Fruit fly (Drosophila melanogaster) whole organism, embryonic: Measurements from ENCODE around the gene pug.

ENCODE experiments used
- Bdp1 ChIP-seq: fragments of 200-800 bp; sonication (Bioruptor generic); optimal IDR thresholded peaks from 3 replicates; lab custom pipeline; 2016; ENCODE audit warnings: missing biosample characterization, missing genetic modification characterization
- Blimp-1 ChIP-seq: fragments of 200-800 bp; sonication (Bioruptor generic); optimal IDR thresholded peaks from 3 replicates; lab custom pipeline; 2018; ENCODE audit warnings: missing biosample characterization, missing genetic modification characterization, mild to moderate bottlenecking, moderate library complexity, missing genetic modification reagents
- CG12744 ChIP-seq: fragments of 200-800 bp; sonication (Bioruptor generic); optimal IDR thresholded peaks from 2 replicates; lab custom pipeline; 2016; ENCODE audit warnings: missing biosample characterization, missing genetic modification characterization
- CG1602 ChIP-seq: fragments of 200-800 bp; sonication (Bioruptor generic); optimal IDR thresholded peaks from 3 replicates; lab custom pipeline; 2016; ENCODE audit warnings: missing biosample characterization, missing genetic modification characterization
- CG16815 ChIP-seq: fragments of 200-800 bp; sonication (Bioruptor generic); optimal IDR thresholded peaks from 3 replicates; lab custom pipeline; 2017; ENCODE audit warnings: missing biosample characterization, mild to moderate bottlenecking, missing genetic modification characterization
- CG17361 ChIP-seq: fragments of 200-800 bp; sonication (Bioruptor generic); IDR thresholded peaks from 3 replicates; pipeline ENCODE4 v1.3.6; 2022; ENCODE audit warnings: missing biosample characterization, missing genetic modification characterization
- CG17829 ChIP-seq: fragments of 200-800 bp; optimal IDR thresholded peaks from 2 replicates; lab custom pipeline; 2019; ENCODE audit warnings: missing biosample characterization, mild to moderate bottlenecking, missing genetic modification characterization, moderate library complexity
- CG18011 ChIP-seq: fragments of 200-800 bp; sonication (Bioruptor generic); optimal IDR thresholded peaks from 2 replicates; lab custom pipeline; 2017; ENCODE audit warnings: missing biosample characterization, missing genetic modification characterization, mild to moderate bottlenecking, moderate library complexity, missing genotype
- CG2678 ChIP-seq: fragments of 200-800 bp; sonication (Bioruptor generic); optimal IDR thresholded peaks from 3 replicates; lab custom pipeline; 2019; ENCODE audit warnings: missing biosample characterization, mild to moderate bottlenecking, missing genetic modification characterization, moderate library complexity
- CG2875 ChIP-seq: fragments of 200-800 bp; sonication (Bioruptor generic); optimal IDR thresholded peaks from 2 replicates; lab custom pipeline; 2017; ENCODE audit warnings: missing biosample characterization, mild to moderate bottlenecking, missing genetic modification characterization, missing genetic modification reagents
- CG32532 ChIP-seq: fragments of 200-800 bp; sonication (Bioruptor generic); IDR thresholded peaks from 2 replicates; pipeline ENCODE4 v1.3.6; 2022; ENCODE audit warnings: missing biosample characterization, missing genetic modification characterization
- CG32772 ChIP-seq: fragments of 200-800 bp; sonication (Bioruptor generic); IDR thresholded peaks from 2 replicates; pipeline ENCODE4 v1.3.6; 2022; ENCODE audit warnings: missing biosample characterization, missing genetic modification characterization
- CG3281 ChIP-seq: fragments of 200-800 bp; sonication (Bioruptor generic); optimal IDR thresholded peaks from 3 replicates; lab custom pipeline; 2017; ENCODE audit warnings: missing biosample characterization, mild to moderate bottlenecking, missing genetic modification characterization
- CG3407 ChIP-seq: fragments of 200-800 bp; sonication (Bioruptor generic); optimal IDR thresholded peaks from 2 replicates; lab custom pipeline; 2018; ENCODE audit warnings: missing biosample characterization, mild to moderate bottlenecking, missing genetic modification characterization
- CG34422 ChIP-seq: fragments of 200-800 bp; sonication (Bioruptor generic); IDR thresholded peaks from 3 replicates; pipeline ENCODE4 v1.3.6; 2022; ENCODE audit warnings: missing biosample characterization, missing genetic modification characterization
- CG4404 ChIP-seq: fragments of 200-800 bp; sonication (Bioruptor generic); IDR thresholded peaks from 2 replicates; pipeline ENCODE4 v1.3.6; 2022; ENCODE audit warnings: missing biosample characterization, missing genetic modification characterization
- CG4617 ChIP-seq: fragments of 200-800 bp; sonication (Bioruptor generic); optimal IDR thresholded peaks from 3 replicates; lab custom pipeline; 2016; ENCODE audit warnings: missing biosample characterization, missing genetic modification characterization, borderline replicate concordance
- CG8281 ChIP-seq: fragments of 200-800 bp; sonication (Bioruptor generic); optimal IDR thresholded peaks from 2 replicates; lab custom pipeline; 2018; ENCODE audit warnings: missing biosample characterization, mild to moderate bottlenecking, missing genetic modification characterization, moderate library complexity
- CG8359 ChIP-seq: fragments of 200-800 bp; sonication (Bioruptor generic); optimal IDR thresholded peaks from 2 replicates; lab custom pipeline; 2017; ENCODE audit warnings: missing biosample characterization, mild to moderate bottlenecking, missing genetic modification characterization, borderline replicate concordance
- CHES-1-like ChIP-seq: fragments of 200-800 bp; sonication (Bioruptor generic); optimal IDR thresholded peaks from 2 replicates; lab custom pipeline; 2016; ENCODE audit warnings: missing biosample characterization, missing genetic modification characterization
- Camta ChIP-seq: fragments of 200-800 bp; sonication (Bioruptor generic); optimal IDR thresholded peaks from 2 replicates; lab custom pipeline; 2016; ENCODE audit warnings: missing biosample characterization, missing genetic modification characterization
- CrebB ChIP-seq: fragments of 200-800 bp; sonication (Bioruptor generic); optimal IDR thresholded peaks from 3 replicates; lab custom pipeline; 2018; ENCODE audit warnings: missing biosample characterization, mild to moderate bottlenecking, missing genetic modification characterization
- Fer1 ChIP-seq: fragments of 200-800 bp; sonication (Bioruptor generic); optimal IDR thresholded peaks from 2 replicates; lab custom pipeline; 2017; ENCODE audit warnings: missing biosample characterization, mild to moderate bottlenecking, missing genetic modification characterization
- GATAe ChIP-seq: fragments of 200-800 bp; sonication (Bioruptor generic); conservative IDR thresholded peaks from 2 replicates; pipeline ENCODE4 v1.3.6; 2022; ENCODE audit warnings: missing biosample characterization, missing genetic modification characterization
- Gug ChIP-seq: fragments of 200-800 bp; sonication (Bioruptor generic); IDR thresholded peaks from 4 replicates; pipeline ENCODE4 v1.3.6; 2022; ENCODE audit warnings: missing biosample characterization, missing genetic modification characterization
- HLH54F ChIP-seq: fragments of 200-800 bp; sonication (Bioruptor generic); optimal IDR thresholded peaks from 3 replicates; lab custom pipeline; 2016; ENCODE audit warnings: missing biosample characterization, missing genetic modification characterization
- Jarid2 ChIP-seq: fragments of 200-800 bp; sonication (Bioruptor generic); optimal IDR thresholded peaks from 3 replicates; lab custom pipeline; 2017; ENCODE audit warnings: mild to moderate bottlenecking, missing biosample characterization, missing genetic modification reagents, missing genetic modification characterization
- Kr ChIP-seq: fragments of 200-800 bp; sonication (Bioruptor generic); optimal IDR thresholded peaks from 2 replicates; lab custom pipeline; 2017; ENCODE audit warnings: missing biosample characterization, mild to moderate bottlenecking, missing genetic modification characterization
- NK7.1 ChIP-seq: fragments of 200-800 bp; sonication (Bioruptor generic); optimal IDR thresholded peaks from 3 replicates; lab custom pipeline; 2016; ENCODE audit warnings: missing biosample characterization, missing genetic modification characterization
- Poxn ChIP-seq: fragments of 200-800 bp; sonication (Bioruptor generic); IDR thresholded peaks from 2 replicates; pipeline ENCODE4 v1.3.6; 2022; ENCODE audit warnings: missing biosample characterization, missing genetic modification characterization
- Six4 ChIP-seq: fragments of 200-800 bp; sonication (Bioruptor generic); optimal IDR thresholded peaks from 2 replicates; lab custom pipeline; 2016; ENCODE audit warnings: missing biosample characterization, missing genetic modification characterization
- Spps ChIP-seq: fragments of 200-800 bp; sonication (Bioruptor generic); optimal IDR thresholded peaks from 2 replicates; lab custom pipeline; 2018; ENCODE audit warnings: missing biosample characterization, mild to moderate bottlenecking, missing genetic modification characterization
- ase ChIP-seq: fragments of 200-800 bp; sonication (Bioruptor generic); IDR thresholded peaks from 3 replicates; pipeline ENCODE4 v1.3.6; 2022; ENCODE audit warnings: missing biosample characterization, missing genetic modification characterization
- crp ChIP-seq, 2 experiments: fragments of 200-800 bp; sonication (Bioruptor generic); optimal IDR thresholded peaks; 2 replicates in 1 of 2; 3 replicates in 1 of 2; lab custom pipeline; 2017; ENCODE audit warnings: missing biosample characterization in 2 of 2, missing genetic modification characterization in 2 of 2, mild to moderate bottlenecking in 1 of 2, moderate library complexity in 1 of 2
- grau ChIP-seq: fragments of 200-800 bp; optimal IDR thresholded peaks from 3 replicates; lab custom pipeline; 2019; ENCODE audit warnings: missing biosample characterization, mild to moderate bottlenecking, missing genetic modification characterization, moderate library complexity
- klu ChIP-seq: fragments of 200-800 bp; sonication (Bioruptor generic); IDR thresholded peaks from 2 replicates; pipeline ENCODE4 v1.3.6; 2022; ENCODE audit warnings: missing biosample characterization, missing genetic modification characterization
- kni ChIP-seq: fragments of 200-800 bp; sonication (Bioruptor generic); optimal IDR thresholded peaks from 3 replicates; lab custom pipeline; 2017; ENCODE audit warnings: mild to moderate bottlenecking, missing biosample characterization, missing genetic modification reagents, missing genetic modification characterization
- knrl ChIP-seq: fragments of 200-800 bp; sonication (Bioruptor generic); IDR thresholded peaks from 3 replicates; pipeline ENCODE4 v1.3.6; 2022; ENCODE audit warnings: missing biosample characterization, missing genetic modification characterization; ENCODE audit not compliant: partially characterized antibody
- mam ChIP-seq: fragments of 200-800 bp; sonication (Bioruptor generic); optimal IDR thresholded peaks from 3 replicates; lab custom pipeline; 2016; ENCODE audit warnings: missing biosample characterization, missing genetic modification characterization
- org-1 ChIP-seq: fragments of 200-800 bp; sonication (Bioruptor generic); optimal IDR thresholded peaks from 2 replicates; lab custom pipeline; 2017; ENCODE audit warnings: missing biosample characterization, missing genetic modification characterization
- pan ChIP-seq, 4 experiments: fragments of >200 bp in 3 of 4; fragments of 200-800 bp in 1 of 4; sonication (Bioruptor generic) in 1 of 4; optimal IDR thresholded peaks in 3 of 4; IDR thresholded peaks in 1 of 4; 2 replicates each; pipeline versions ENCODE4 v1.3.6 to Lab custom; 2017 to 2022; ENCODE audit warnings: missing biosample characterization in 2 of 4, missing genetic modification characterization in 2 of 4, mixed read lengths in 1 of 4
- sna ChIP-seq: fragments of 200-800 bp; sonication (Bioruptor generic); IDR thresholded peaks from 2 replicates; pipeline ENCODE4 v1.3.6; 2022; ENCODE audit warnings: missing biosample characterization, missing genetic modification characterization; ENCODE audit not compliant: partially characterized antibody
- sqz ChIP-seq: fragments of 200-800 bp; sonication (Bioruptor generic); optimal IDR thresholded peaks from 3 replicates; lab custom pipeline; 2018; ENCODE audit warnings: missing biosample characterization, mild to moderate bottlenecking, missing genetic modification characterization
- sug ChIP-seq: fragments of 200-800 bp; optimal IDR thresholded peaks from 2 replicates; lab custom pipeline; 2019; ENCODE audit warnings: missing biosample characterization, mild to moderate bottlenecking, missing genetic modification characterization, moderate library complexity
- tgo ChIP-seq: fragments of 200-800 bp; sonication (Bioruptor generic); IDR thresholded peaks from 3 replicates; pipeline ENCODE4 v1.3.6; 2022; ENCODE audit warnings: missing biosample characterization, missing genetic modification characterization
- tin ChIP-seq: fragments of 200-800 bp; sonication (Bioruptor generic); optimal IDR thresholded peaks from 3 replicates; lab custom pipeline; 2016; ENCODE audit warnings: missing biosample characterization, missing genetic modification characterization
- tll ChIP-seq, 2 experiments: fragments of 200-800 bp in 1 of 2; fragments of >200 bp in 1 of 2; sonication (Bioruptor generic) in 1 of 2; optimal IDR thresholded peaks; 2 replicates each; lab custom pipeline; 2017 to 2019; ENCODE audit warnings: missing biosample characterization in 2 of 2, missing genetic modification characterization in 2 of 2, mild to moderate bottlenecking in 1 of 2, moderate library complexity in 1 of 2
- ttk ChIP-seq: fragments of 200-800 bp; sonication (Bioruptor generic); IDR thresholded peaks from 2 replicates; pipeline ENCODE4 v2.1.2; 2022; ENCODE audit warnings: missing biosample characterization, missing genetic modification characterization
- yki ChIP-seq: fragments of >200 bp; optimal IDR thresholded peaks from 3 replicates; lab custom pipeline; 2018
- zf30C ChIP-seq: fragments of 200-800 bp; sonication (Bioruptor generic); optimal IDR thresholded peaks from 3 replicates; lab custom pipeline; 2018; ENCODE audit warnings: missing biosample characterization, mild to moderate bottlenecking, missing genetic modification characterization

pug gene

DNA sequence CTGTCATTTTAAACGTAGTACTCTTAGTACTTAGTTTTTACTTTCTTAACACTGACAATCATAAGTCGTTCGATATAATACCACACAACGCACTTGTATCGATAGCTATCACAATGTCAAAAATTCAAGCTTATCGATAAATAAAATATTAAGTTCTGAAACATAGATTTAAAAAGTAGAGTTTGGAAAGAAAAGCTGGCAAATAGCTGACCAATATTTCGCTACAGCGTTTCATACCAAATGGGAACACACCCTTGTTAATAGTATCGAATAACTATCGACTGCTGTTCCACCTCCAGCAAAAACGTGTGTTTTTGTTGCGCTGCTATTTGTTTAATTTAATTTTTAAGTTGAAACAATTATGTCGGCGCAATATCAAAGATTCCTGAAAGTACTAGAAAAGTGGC, at the start of gene pug, which contains the start of the genes CG14683 and CG46459 (continued):
- TF ChIP-seq CG2875 (no peak), Kr (no peak), CG8359 (no peak), sna (peak; percentile 99), CG2678 (peak; percentile 31), grau (tag; lab: Kevin White, UChicago) (peak; percentile 31), ase (GFP tag; lab: Robert Waterston, UW) (no peak), CG32772 (no peak), mam (GFP tag; lab: Kevin White, UChicago) (peak; percentile 71), crp (GFP tag; optimal IDR thresholded peaks at IDR 0.05; lab: Kevin White, UChicago) (peak in 1 of 2 experiments; percentile 65), tin (peak; percentile 36), CG8281 (tag; lab: Kevin White, UChicago) (no peak), CG1602 (GFP tag; lab: Kevin White, UChicago) (peak; percentile 29), kni (GFP tag; lab: Kevin White, UChicago) (no peak), HLH54F (GFP tag; lab: Kevin White, UChicago) (peak; percentile 48), Six4 (GFP tag; lab: Kevin White, UChicago) (no peak), CG12744 (no peak), CG34422 (GFP tag; lab: Robert Waterston, UW) (no peak), yki (lab: Kevin White, UChicago) (no peak), Blimp-1 (no peak), knrl (GFP tag; lab: Robert Waterston, UW) (peak; percentile 98), CG3407 (no peak), CG32532 (GFP tag; lab: Robert Waterston, UW) (peak; percentile 42; the same call in 1 of the 2 replicates), CG17829 (tag; lab: Kevin White, UChicago) (peak; percentile 45), Spps (tag; lab: Kevin White, UChicago) (no peak), Poxn (GFP tag; lab: Robert Waterston, UW) (no peak), NK7.1 (no peak), Jarid2 (GFP tag; lab: Kevin White, UChicago) (no peak), ttk (GFP tag; lab: Robert Waterston, UW) (no peak), CrebB (no peak), CG4617 (GFP tag; lab: Kevin White, UChicago) (peak; percentile 60), CG17361 (GFP tag; lab: Robert Waterston, UW) (no peak), sqz (GFP tag; lab: Kevin White, UChicago) (no peak), sug (tag; lab: Kevin White, UChicago) (peak; percentile 8), CG18011 (GFP tag; lab: Kevin White, UChicago) (peak; percentile 2), CG16815 (no peak), CG3281 (GFP tag; lab: Kevin White, UChicago) (peak; percentile 41), GATAe (GFP tag; lab: Robert Waterston, UW) (no peak), Camta (GFP tag; lab: Kevin White, UChicago) (peak; percentile 58), klu (GFP tag; lab: Robert Waterston, UW) (no peak), pan (optimal IDR thresholded peaks at IDR 0.05; lab: Kevin White, UChicago) (no peak), pan (GFP tag; optimal IDR thresholded peaks at IDR 0.05 in 1 of 2, IDR thresholded peaks at IDR 0.05 in 1 of 2) (no peak), CHES-1-like (GFP tag; lab: Kevin White, UChicago) (peak; percentile 24), Bdp1 (GFP tag; lab: Kevin White, UChicago) (no peak), Gug (GFP tag; lab: Robert Waterston, UW) (no peak; the same call in 3 of the 4 replicates), org-1 (GFP tag; lab: Kevin White, UChicago) (no peak), tll (GFP tag; optimal IDR thresholded peaks at IDR 0.05; lab: Kevin White, UChicago) (no peak), Fer1 (GFP tag; lab: Kevin White, UChicago) (no peak), tgo (GFP tag; lab: Robert Waterston, UW) (peak; percentile 23; the same call in 1 of the 3 replicates), CG4404 (GFP tag; lab: Robert Waterston, UW) (no peak), zf30C (no peak)
